Fruit fly (Drosophila melanogaster) whole organism, adult: ENCODE data around the gene pigs.

Source experiments
- CG11617 ChIP-seq: fragments of 200-800 bp; sonication (Bioruptor generic); optimal IDR thresholded peaks from 2 replicates; lab custom pipeline; 2017; ENCODE audit warnings: mild to moderate bottlenecking, missing biosample characterization, missing genetic modification reagents, missing genetic modification characterization
- CG12768 ChIP-seq: fragments of 200-800 bp; sonication (Bioruptor generic); optimal IDR thresholded peaks from 2 replicates; lab custom pipeline; 2017; ENCODE audit warnings: missing biosample characterization, missing genetic modification characterization, mild to moderate bottlenecking, moderate library complexity, missing genetic modification reagents
- CG33017 ChIP-seq: fragments of 200-800 bp; sonication (Bioruptor generic); optimal IDR thresholded peaks from 2 replicates; lab custom pipeline; 2018; ENCODE audit warnings: missing biosample characterization, mild to moderate bottlenecking, missing genetic modification characterization, moderate library complexity
- CG5204 ChIP-seq: fragments of 200-800 bp; sonication (Bioruptor generic); optimal IDR thresholded peaks from 2 replicates; lab custom pipeline; 2016; ENCODE audit warnings: missing biosample characterization, missing genetic modification characterization
- CG7045 ChIP-seq: fragments of 200-800 bp; sonication (Bioruptor generic); optimal IDR thresholded peaks from 2 replicates; lab custom pipeline; 2017; ENCODE audit warnings: missing biosample characterization, mild to moderate bottlenecking, missing genetic modification characterization
- Hr96 ChIP-seq: fragments of 200-800 bp; sonication (Bioruptor generic); optimal IDR thresholded peaks from 2 replicates; lab custom pipeline; 2016; ENCODE audit warnings: missing biosample characterization, missing genetic modification characterization
- Mnt ChIP-seq: fragments of 200-800 bp; sonication (Bioruptor generic); optimal IDR thresholded peaks from 2 replicates; lab custom pipeline; 2016; ENCODE audit warnings: missing biosample characterization, mild to moderate bottlenecking, missing genetic modification characterization
- kay ChIP-seq: fragments of 200-800 bp; sonication (Bioruptor generic); peaks from one replicate; lab custom pipeline; 2016; ENCODE audit warnings: missing biosample characterization, missing genetic modification characterization, borderline replicate concordance
- toe ChIP-seq: fragments of 200-800 bp; sonication (Bioruptor generic); optimal IDR thresholded peaks from 2 replicates; lab custom pipeline; 2016; ENCODE audit warnings: missing biosample characterization, missing genetic modification characterization

- no peak for TF ChIP-seq CG5204 (GFP tag; lab: Kevin White, UChicago)
- no peak for TF ChIP-seq Mnt (GFP tag; lab: Kevin White, UChicago)
- no peak for TF ChIP-seq CG33017
- TF ChIP-seq CG7045, result no peak
- no peak for TF ChIP-seq CG11617
- no peak for TF ChIP-seq toe (GFP tag; lab: Kevin White, UChicago)
- TF ChIP-seq kay (GFP tag; lab: Kevin White, UChicago), result no peak
- TF ChIP-seq CG12768 (GFP tag; lab: Kevin White, UChicago), result no peak
- no peak for TF ChIP-seq Hr96 (GFP tag; lab: Kevin White, UChicago)
Observed at dm6 chrX:6687267-6687666, 87.4 kb downstream of the pigs start, which contains the start of gene CG44303.
